Worm (Caenorhabditis elegans): ENCODE data around the gene C05D11.13.

DNA sequence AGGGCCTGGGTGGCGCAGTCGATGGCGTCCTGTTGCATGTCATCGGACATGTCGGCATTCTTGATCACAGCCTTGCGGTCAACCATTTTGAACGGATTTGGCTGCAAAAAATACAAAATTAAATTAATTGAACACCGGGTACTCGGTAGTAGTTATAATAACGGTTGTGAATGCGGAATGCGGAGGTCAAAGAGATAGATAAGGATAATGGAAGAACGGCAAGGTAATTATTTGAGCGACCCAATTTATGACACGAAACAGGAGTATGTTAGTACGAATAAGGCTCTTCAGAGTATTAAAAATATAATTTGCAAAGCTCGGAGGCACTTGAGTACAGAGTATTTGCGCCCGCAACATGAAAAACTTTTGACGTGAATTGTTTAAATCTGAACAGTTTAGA, 19.3 kb upstream of the C05D11.13 start, which contains the start of gene dlc-1:
- no peak for TF ChIP-seq ama-1 (optimal IDR thresholded peaks at IDR 0.05)
- no peak for TF ChIP-seq sea-1 (GFP tag; conservative IDR thresholded peaks at IDR 0.05)
- no peak for TF ChIP-seq F13C5.2 (tag; optimal IDR thresholded peaks at IDR 0.05)
- no peak for TF ChIP-seq B0310.2 (tag; optimal IDR thresholded peaks at IDR 0.05)
- TF ChIP-seq aly-1 (tag; optimal IDR thresholded peaks at IDR 0.05), result no peak
- no peak for TF ChIP-seq scrt-1 (GFP tag; IDR thresholded peaks at IDR 0.05)
- TF ChIP-seq pes-1 (GFP tag; IDR thresholded peaks at IDR 0.05), result no peak
- TF ChIP-seq flt-1 (GFP tag; IDR thresholded peaks at IDR 0.05), result no peak
- TF ChIP-seq tbx-11 (GFP tag; IDR thresholded peaks at IDR 0.05), result no peak
